Worm (Caenorhabditis elegans) whole organism, L3 larva: ENCODE measurements around the gene ins-9.

Experiments
- aly-2 ChIP-seq: fragments of 150-350 bp; optimal IDR thresholded peaks from 2 replicates; lab custom pipeline; 2014; ENCODE audit warnings: missing biosample characterization, missing genetic modification characterization
- ama-1 ChIP-seq: fragments of 150-350 bp; optimal IDR thresholded peaks from 2 replicates; lab custom pipeline; 2018
- ceh-16 ChIP-seq: sonication (generic microtip); optimal IDR thresholded peaks from 2 replicates; lab custom pipeline; 2017; ENCODE audit warnings: missing biosample characterization, missing genetic modification characterization
- elt-3 ChIP-seq, 3 experiments: fragments of 150-350 bp in 1 of 3; sonication (generic microtip) in 2 of 3; optimal IDR thresholded peaks; 2 replicates in 2 of 3; 4 replicates in 1 of 3; lab custom pipeline; 2014 to 2017; ENCODE audit warnings: missing biosample characterization in 3 of 3, missing genetic modification characterization in 3 of 3
- jun-1 ChIP-seq: fragments of 150-350 bp; optimal IDR thresholded peaks from 2 replicates; lab custom pipeline; 2014; ENCODE audit warnings: missing biosample characterization, missing genetic modification reagents, missing genetic modification characterization
- lin-15B ChIP-seq: fragments of 150-350 bp; optimal IDR thresholded peaks from 2 replicates; lab custom pipeline; 2014; ENCODE audit warnings: missing biosample characterization, missing genetic modification characterization
- lin-39 ChIP-seq: fragments of 150-350 bp; optimal IDR thresholded peaks from 2 replicates; lab custom pipeline; 2018; ENCODE audit warnings: missing biosample characterization, missing genetic modification reagents, missing genetic modification characterization
- ztf-4 ChIP-seq: fragments of 150-350 bp; optimal IDR thresholded peaks from 2 replicates; lab custom pipeline; 2014; ENCODE audit warnings: missing biosample characterization, missing genetic modification characterization

- TF ChIP-seq jun-1 = no peak
- no peak for TF ChIP-seq lin-39 (tag; lab: Kevin White, UChicago)
- no peak for TF ChIP-seq aly-2
- TF ChIP-seq elt-3 (tag; optimal IDR thresholded peaks at IDR 0.05; lab: Kevin White, UChicago) = no peak
- no peak for TF ChIP-seq lin-15B (tag; lab: Kevin White, UChicago)
- no peak for TF ChIP-seq ama-1
- TF ChIP-seq ztf-4 = no peak
- TF ChIP-seq ceh-16 (tag; lab: Kevin White, UChicago) = no peak
Measured at ce11 chrX:8835405-8835804, 31.1 kb downstream of the ins-9 start, which contains the start of gene sec-15.
